Fruit fly (Drosophila melanogaster) whole organism, embryonic: Measurements from ENCODE around the gene Hs6st.

Source experiments
- Adf1 ChIP-seq: fragments of 200-800 bp; sonication (Bioruptor generic); IDR thresholded peaks from 2 replicates; pipeline ENCODE4 v1.3.6; 2022; ENCODE audit warnings: missing biosample characterization, missing genetic modification characterization
- Antp ChIP-seq: fragments of 200-800 bp; sonication (Bioruptor generic); optimal IDR thresholded peaks from 3 replicates; lab custom pipeline; 2016; ENCODE audit warnings: missing biosample characterization, missing genetic modification characterization
- CG11456 ChIP-seq: fragments of 200-800 bp; sonication (Bioruptor generic); IDR thresholded peaks from 3 replicates; pipeline ENCODE4 v1.3.6; 2022; ENCODE audit warnings: missing biosample characterization, missing genetic modification characterization
- CG11504 ChIP-seq: fragments of 200-800 bp; sonication (Bioruptor generic); optimal IDR thresholded peaks from 3 replicates; lab custom pipeline; 2019; ENCODE audit warnings: missing biosample characterization, mild to moderate bottlenecking, missing genetic modification characterization, moderate library complexity
- CG12155 ChIP-seq: fragments of 200-800 bp; sonication (Bioruptor generic); optimal IDR thresholded peaks from 3 replicates; lab custom pipeline; 2016; ENCODE audit warnings: missing biosample characterization, missing genetic modification characterization
- CG12236 ChIP-seq: fragments of 200-800 bp; sonication (Bioruptor generic); optimal IDR thresholded peaks from 2 replicates; lab custom pipeline; 2016; ENCODE audit warnings: missing biosample characterization, missing genetic modification characterization
- CG12744 ChIP-seq: fragments of 200-800 bp; sonication (Bioruptor generic); optimal IDR thresholded peaks from 2 replicates; lab custom pipeline; 2016; ENCODE audit warnings: missing biosample characterization, missing genetic modification characterization
- CG14667 ChIP-seq: fragments of 200-800 bp; sonication (Bioruptor generic); IDR thresholded peaks from 2 replicates; pipeline ENCODE4 v1.3.6; 2022; ENCODE audit warnings: missing biosample characterization, missing genetic modification characterization
- CG1529 ChIP-seq: fragments of 200-800 bp; sonication (Bioruptor generic); optimal IDR thresholded peaks from 3 replicates; lab custom pipeline; 2018; ENCODE audit warnings: missing biosample characterization, missing genetic modification characterization
- CG17186 ChIP-seq: fragments of 200-800 bp; sonication (Bioruptor generic); optimal IDR thresholded peaks from 3 replicates; lab custom pipeline; 2017; ENCODE audit warnings: missing biosample characterization, missing genetic modification reagents, missing genetic modification characterization
- CG17328 ChIP-seq: fragments of 200-800 bp; sonication (Bioruptor generic); IDR thresholded peaks from 2 replicates; pipeline ENCODE4 v1.3.6; 2022; ENCODE audit warnings: missing biosample characterization, missing genetic modification characterization
- CG17359 ChIP-seq: fragments of 200-800 bp; sonication (Bioruptor generic); optimal IDR thresholded peaks from 3 replicates; lab custom pipeline; 2018; ENCODE audit warnings: missing biosample characterization, mild to moderate bottlenecking, missing genetic modification characterization, moderate library complexity
- CG1832 ChIP-seq: fragments of 200-800 bp; sonication (Bioruptor generic); optimal IDR thresholded peaks from 2 replicates; lab custom pipeline; 2017; ENCODE audit warnings: missing biosample characterization, mild to moderate bottlenecking, missing genetic modification characterization, inconsistent platforms
- CG18619 ChIP-seq: fragments of 200-800 bp; sonication (Bioruptor generic); optimal IDR thresholded peaks from 3 replicates; lab custom pipeline; 2017; ENCODE audit warnings: missing biosample characterization, mild to moderate bottlenecking, missing genetic modification characterization
- CG32532 ChIP-seq: fragments of 200-800 bp; sonication (Bioruptor generic); IDR thresholded peaks from 2 replicates; pipeline ENCODE4 v1.3.6; 2022; ENCODE audit warnings: missing biosample characterization, missing genetic modification characterization
- CG33213 ChIP-seq: fragments of 200-800 bp; sonication (Bioruptor generic); optimal IDR thresholded peaks from 3 replicates; lab custom pipeline; 2016; ENCODE audit warnings: missing biosample characterization, missing genetic modification characterization
- CG3847 ChIP-seq: fragments of 200-800 bp; sonication (Bioruptor generic); IDR thresholded peaks from 2 replicates; pipeline ENCODE4 v1.3.6; 2022; ENCODE audit warnings: missing biosample characterization, missing genetic modification characterization
- CG4282 ChIP-seq: fragments of 200-800 bp; sonication (Bioruptor generic); optimal IDR thresholded peaks from 2 replicates; lab custom pipeline; 2016; ENCODE audit warnings: missing biosample characterization, missing genetic modification characterization
- CG4404 ChIP-seq: fragments of 200-800 bp; sonication (Bioruptor generic); IDR thresholded peaks from 2 replicates; pipeline ENCODE4 v1.3.6; 2022; ENCODE audit warnings: missing biosample characterization, missing genetic modification characterization
- CG5245 ChIP-seq: fragments of 200-800 bp; sonication (Bioruptor generic); optimal IDR thresholded peaks from 3 replicates; lab custom pipeline; 2016; ENCODE audit warnings: missing biosample characterization, missing genetic modification characterization
- CG7271 ChIP-seq: fragments of 200-800 bp; sonication (Bioruptor generic); optimal IDR thresholded peaks from 2 replicates; lab custom pipeline; 2018; ENCODE audit warnings: missing biosample characterization, mild to moderate bottlenecking, missing genetic modification characterization, moderate library complexity
- CG7357 ChIP-seq: fragments of 200-800 bp; sonication (Bioruptor generic); IDR thresholded peaks from 3 replicates; pipeline ENCODE4 v1.3.6; 2022; ENCODE audit warnings: missing biosample characterization, missing genetic modification characterization
- CG8359 ChIP-seq: fragments of 200-800 bp; sonication (Bioruptor generic); optimal IDR thresholded peaks from 2 replicates; lab custom pipeline; 2017; ENCODE audit warnings: missing biosample characterization, mild to moderate bottlenecking, missing genetic modification characterization, borderline replicate concordance
- CG8388 ChIP-seq: fragments of 200-800 bp; sonication (Bioruptor generic); optimal IDR thresholded peaks from 2 replicates; lab custom pipeline; 2019; ENCODE audit warnings: missing biosample characterization, mild to moderate bottlenecking, missing genetic modification characterization, moderate library complexity
- CG8478 ChIP-seq: fragments of >200 bp; optimal IDR thresholded peaks from 2 replicates; lab custom pipeline; 2018
- CG8924 ChIP-seq: fragments of 200-800 bp; optimal IDR thresholded peaks from 3 replicates; lab custom pipeline; 2019; ENCODE audit warnings: missing biosample characterization, mild to moderate bottlenecking, missing genetic modification characterization, moderate library complexity
- CG9876 ChIP-seq: fragments of 200-800 bp; sonication (Bioruptor generic); optimal IDR thresholded peaks from 2 replicates; lab custom pipeline; 2016; ENCODE audit warnings: missing biosample characterization, missing genetic modification characterization
- CkIIα-i1 ChIP-seq: fragments of 200-800 bp; sonication (Bioruptor generic); IDR thresholded peaks from 2 replicates; pipeline ENCODE4 v1.3.6; 2022; ENCODE audit warnings: missing biosample characterization, missing genetic modification characterization
- Deaf1 ChIP-seq: fragments of 200-800 bp; optimal IDR thresholded peaks from 3 replicates; lab custom pipeline; 2019; ENCODE audit warnings: missing biosample characterization, mild to moderate bottlenecking, missing genetic modification characterization, moderate library complexity
- MESR4 ChIP-seq: fragments of 200-800 bp; sonication (Bioruptor generic); optimal IDR thresholded peaks from 2 replicates; lab custom pipeline; 2018; ENCODE audit warnings: missing biosample characterization, mild to moderate bottlenecking, missing genetic modification characterization, moderate library complexity
- Med ChIP-seq: fragments of 200-800 bp; sonication (Bioruptor generic); peaks from one replicate; lab custom pipeline; 2016; ENCODE audit warnings: missing biosample characterization, missing genetic modification characterization, mild to moderate bottlenecking, inconsistent platforms, moderate library complexity
- NFAT ChIP-seq: fragments of 200-800 bp; sonication (Bioruptor generic); IDR thresholded peaks from 2 replicates; pipeline ENCODE4 v1.3.6; 2022; ENCODE audit warnings: missing biosample characterization, missing genetic modification characterization
- NfI ChIP-seq: fragments of 200-800 bp; sonication (Bioruptor generic); optimal IDR thresholded peaks from 3 replicates; lab custom pipeline; 2018; ENCODE audit warnings: missing biosample characterization, mild to moderate bottlenecking, missing genetic modification characterization, moderate library complexity
- Pdp1 ChIP-seq, 2 experiments: fragments of 200-800 bp; sonication (Bioruptor generic); optimal IDR thresholded peaks; 3 replicates each; lab custom pipeline; 2016; ENCODE audit warnings: missing biosample characterization in 2 of 2, missing genetic modification characterization in 2 of 2, mild to moderate bottlenecking in 1 of 2, moderate library complexity in 1 of 2
- Taf1 ChIP-seq: fragments of 200-800 bp; sonication (Bioruptor generic); IDR thresholded peaks from 2 replicates; pipeline ENCODE4 v1.3.6; 2022; ENCODE audit warnings: missing biosample characterization, missing genetic modification characterization
- YL-1 ChIP-seq: fragments of 200-800 bp; sonication (Bioruptor generic); optimal IDR thresholded peaks from 3 replicates; lab custom pipeline; 2017; ENCODE audit warnings: missing biosample characterization, mild to moderate bottlenecking, missing genetic modification characterization
- ara ChIP-seq: fragments of 200-800 bp; sonication (Bioruptor generic); IDR thresholded peaks from 2 replicates; pipeline ENCODE4 v1.3.6; 2022; ENCODE audit warnings: missing biosample characterization, missing genetic modification characterization
- cg ChIP-seq: fragments of 200-800 bp; sonication (Bioruptor generic); optimal IDR thresholded peaks from 3 replicates; lab custom pipeline; 2019; ENCODE audit warnings: missing biosample characterization, mild to moderate bottlenecking, missing genetic modification characterization, moderate library complexity
- chn ChIP-seq: fragments of 200-800 bp; sonication (Bioruptor generic); optimal IDR thresholded peaks from 2 replicates; lab custom pipeline; 2016; ENCODE audit warnings: missing biosample characterization, missing genetic modification characterization
- fu2 ChIP-seq: fragments of 200-800 bp; sonication (Bioruptor generic); optimal IDR thresholded peaks from 2 replicates; lab custom pipeline; 2016; ENCODE audit warnings: missing biosample characterization, missing genetic modification characterization
- gcm ChIP-seq: fragments of 200-800 bp; sonication (Bioruptor generic); optimal IDR thresholded peaks from 2 replicates; lab custom pipeline; 2019; ENCODE audit warnings: missing biosample characterization, mild to moderate bottlenecking, missing genetic modification characterization, moderate library complexity
- hbn ChIP-seq: fragments of 200-800 bp; sonication (Bioruptor generic); IDR thresholded peaks from 2 replicates; pipeline ENCODE4 v1.3.6; 2022; ENCODE audit warnings: missing biosample characterization, missing genetic modification characterization; ENCODE audit not compliant: partially characterized antibody
- her ChIP-seq: fragments of 200-800 bp; sonication (Bioruptor generic); optimal IDR thresholded peaks from 2 replicates; lab custom pipeline; 2016; ENCODE audit warnings: missing biosample characterization, missing genetic modification characterization
- nom ChIP-seq: fragments of 200-800 bp; sonication (Bioruptor generic); optimal IDR thresholded peaks from 2 replicates; lab custom pipeline; 2017; ENCODE audit warnings: missing biosample characterization, missing genetic modification characterization, mild to moderate bottlenecking, moderate library complexity, missing genetic modification reagents
- oc ChIP-seq: fragments of 200-800 bp; sonication (Bioruptor generic); optimal IDR thresholded peaks from 2 replicates; lab custom pipeline; 2018; ENCODE audit warnings: missing biosample characterization, mild to moderate bottlenecking, missing genetic modification characterization, moderate library complexity
- pzg ChIP-seq: fragments of 200-800 bp; sonication (Bioruptor generic); optimal IDR thresholded peaks from 3 replicates; lab custom pipeline; 2018; ENCODE audit warnings: missing biosample characterization, mild to moderate bottlenecking, missing genetic modification characterization, moderate library complexity
- repo ChIP-seq: fragments of 200-800 bp; sonication (Bioruptor generic); optimal IDR thresholded peaks from 2 replicates; lab custom pipeline; 2016; ENCODE audit warnings: missing biosample characterization, missing genetic modification characterization
- sisA ChIP-seq: fragments of 200-800 bp; sonication (Bioruptor generic); IDR thresholded peaks from 2 replicates; pipeline ENCODE4 v1.3.6; 2022; ENCODE audit warnings: missing biosample characterization, missing genetic modification characterization
- sug ChIP-seq: fragments of 200-800 bp; optimal IDR thresholded peaks from 2 replicates; lab custom pipeline; 2019; ENCODE audit warnings: missing biosample characterization, mild to moderate bottlenecking, missing genetic modification characterization, moderate library complexity
- tin ChIP-seq: fragments of 200-800 bp; sonication (Bioruptor generic); optimal IDR thresholded peaks from 3 replicates; lab custom pipeline; 2016; ENCODE audit warnings: missing biosample characterization, missing genetic modification characterization
- wek ChIP-seq: fragments of 200-800 bp; sonication (Bioruptor generic); optimal IDR thresholded peaks from 3 replicates; lab custom pipeline; 2018; ENCODE audit warnings: missing biosample characterization, mild to moderate bottlenecking, missing genetic modification characterization, moderate library complexity
- z ChIP-seq: fragments of 200-800 bp; sonication (Bioruptor generic); IDR thresholded peaks from 3 replicates; pipeline ENCODE4 v1.3.6; 2022; ENCODE audit warnings: missing biosample characterization, missing genetic modification characterization
- zfh2 ChIP-seq: fragments of 200-800 bp; sonication (Bioruptor generic); optimal IDR thresholded peaks from 2 replicates; lab custom pipeline; 2016; ENCODE audit warnings: missing biosample characterization, missing genetic modification characterization

The Hs6st gene

DNA sequence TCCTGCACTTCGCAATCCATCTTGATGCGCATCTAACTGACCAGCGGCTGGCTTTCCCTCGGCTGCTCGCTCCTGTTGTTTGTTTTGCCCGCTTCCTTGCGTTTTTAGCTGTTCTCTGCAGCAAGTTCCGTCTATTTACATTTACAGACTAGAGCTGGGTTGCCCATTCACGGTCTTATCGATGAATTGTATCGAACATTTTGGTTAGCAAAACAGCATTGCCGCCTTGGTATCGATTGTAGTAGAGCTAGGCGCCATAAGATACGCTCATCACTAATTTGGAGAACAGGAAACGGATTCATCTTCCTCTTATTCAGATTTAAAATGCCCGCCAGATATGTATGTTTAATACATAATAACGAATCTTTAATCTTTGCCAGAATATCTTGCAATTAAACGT is 27.6 kb upstream of the Hs6st start, which contains the start of gene Regnase-1 (continued):
- TF ChIP-seq CkIIα-i1 (GFP tag; lab: Robert Waterston, UW) (peak; percentile 63; the same call in 1 of the 2 replicates), NfI (GFP tag; lab: Kevin White, UChicago) (peak; percentile 97), CG17359 (tag; lab: Kevin White, UChicago) (peak; percentile 94), ara (peak; percentile 90), CG8388 (GFP tag; lab: Kevin White, UChicago) (peak; percentile 90), Adf1 (GFP tag; lab: Robert Waterston, UW) (peak; percentile 73; the same call in 1 of the 2 replicates), CG8359 (peak; percentile 86), her (GFP tag; lab: Kevin White, UChicago) (peak; percentile 91), CG11504 (peak; percentile 87), CG8478 (lab: Kevin White, UChicago) (no peak), CG18619 (GFP tag; lab: Kevin White, UChicago) (peak; percentile 94), zfh2 (peak; percentile 85), z (GFP tag; lab: Robert Waterston, UW) (peak; percentile 57; the same call in 1 of the 3 replicates), MESR4 (GFP tag; lab: Kevin White, UChicago) (peak; percentile 82), CG12155 (GFP tag; lab: Kevin White, UChicago) (peak; percentile 75), CG8924 (tag; lab: Kevin White, UChicago) (peak; percentile 84), CG12744 (peak; percentile 90), tin (peak; percentile 83), fu2 (peak; percentile 88), Taf1 (GFP tag; lab: Robert Waterston, UW) (peak; percentile 53; the same call in 1 of the 2 replicates), CG4282 (GFP tag; lab: Kevin White, UChicago) (peak; percentile 66), CG5245 (GFP tag; lab: Kevin White, UChicago) (peak; percentile 81), CG7271 (tag; lab: Kevin White, UChicago) (peak; percentile 98), CG12236 (peak; percentile 83), CG3847 (GFP tag; lab: Robert Waterston, UW) (peak; percentile 91), CG17328 (GFP tag; lab: Robert Waterston, UW) (peak; percentile 95), CG9876 (GFP tag; lab: Kevin White, UChicago) (peak; percentile 89), CG1529 (GFP tag; lab: Kevin White, UChicago) (peak; percentile 90), CG32532 (GFP tag; lab: Robert Waterston, UW) (peak; percentile 93), repo (peak; percentile 83), chn (GFP tag; lab: Kevin White, UChicago) (peak; percentile 86), CG17186 (GFP tag; lab: Kevin White, UChicago) (peak; percentile 95), gcm (GFP tag; lab: Kevin White, UChicago) (peak; percentile 94), Deaf1 (tag; lab: Kevin White, UChicago) (peak; percentile 66), CG1832 (GFP tag; lab: Kevin White, UChicago) (no peak), nom (GFP tag; lab: Kevin White, UChicago) (peak; percentile 93)

DNA sequence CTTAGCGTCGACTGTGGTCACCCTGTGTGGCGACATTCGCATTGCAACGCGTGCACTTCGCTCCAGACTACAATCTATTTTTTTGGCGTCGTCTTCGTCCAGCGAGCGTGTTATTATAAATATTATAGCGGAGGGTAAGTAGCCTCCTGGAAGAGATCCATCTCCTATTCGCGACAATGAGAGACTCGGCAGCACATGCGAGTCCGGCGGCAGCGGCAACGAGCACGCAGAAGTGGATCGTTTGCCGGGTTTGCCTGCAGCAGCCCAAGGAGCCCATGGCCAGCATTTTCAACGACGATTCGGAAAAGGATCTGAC is 23.4 kb upstream of the Hs6st start, which contains the start of gene idc:
TSS of gene idc (plus strand) at position 60 of the 316 bp plus-strand sequence.
- TF ChIP-seq cg (GFP tag; lab: Kevin White, UChicago) (no peak), Pdp1 (GFP tag; optimal IDR thresholded peaks at IDR 0.05; lab: Kevin White, UChicago) (no peak), NFAT (GFP tag; lab: Robert Waterston, UW) (peak; percentile 41; the same call in 1 of the 2 replicates), hbn (GFP tag; lab: Robert Waterston, UW) (no peak), YL-1 (GFP tag; lab: Kevin White, UChicago) (no peak), Med (GFP tag; lab: Kevin White, UChicago) (peak; percentile 71), CG7357 (GFP tag; lab: Robert Waterston, UW) (no peak), sisA (no peak), CG4404 (GFP tag; lab: Robert Waterston, UW) (no peak), oc (tag; lab: Kevin White, UChicago) (no peak), wek (GFP tag; lab: Kevin White, UChicago) (peak; percentile 93), pzg (GFP tag; lab: Kevin White, UChicago) (peak; percentile 10), sug (tag; lab: Kevin White, UChicago) (no peak), CG11456 (GFP tag; lab: Robert Waterston, UW) (0 out of 3 replicates have a peak, but pooled peaks have one; percentile 59), CG33213 (GFP tag; lab: Kevin White, UChicago) (no peak), Antp (GFP tag; lab: Kevin White, UChicago) (no peak), CG14667 (GFP tag; lab: Robert Waterston, UW) (no peak)
